Fruit fly (Drosophila melanogaster) whole organism, embryonic: ENCODE results near the gene CG6168.

Experiments
- Atf6 ChIP-seq: fragments of 200-800 bp; sonication (Bioruptor generic); IDR thresholded peaks from 2 replicates; pipeline ENCODE4 v1.3.6; 2022; ENCODE audit warnings: missing biosample characterization, missing genetic modification characterization
- Awh ChIP-seq: fragments of 200-800 bp; sonication (Bioruptor generic); IDR thresholded peaks from 2 replicates; pipeline ENCODE4, ENCODE4 v1.3.6; 2022; ENCODE audit warnings: missing biosample characterization, missing genetic modification characterization
- BEAF-32 ChIP-seq: fragments of 200-800 bp; sonication (Bioruptor generic); optimal IDR thresholded peaks from 3 replicates; lab custom pipeline; 2017; ENCODE audit warnings: missing biosample characterization, missing genetic modification characterization, mild to moderate bottlenecking, moderate library complexity, missing genetic modification reagents
- CG10209 ChIP-seq: fragments of 200-800 bp; sonication (Bioruptor generic); optimal IDR thresholded peaks from 3 replicates; lab custom pipeline; 2017; ENCODE audit warnings: missing biosample characterization, mild to moderate bottlenecking, missing genetic modification characterization, missing genetic modification reagents
- CG11247 ChIP-seq: fragments of 200-800 bp; sonication (Bioruptor generic); IDR thresholded peaks from 2 replicates; pipeline ENCODE4 v1.3.6; 2022; ENCODE audit warnings: missing biosample characterization, missing genetic modification characterization
- CG12155 ChIP-seq: fragments of 200-800 bp; sonication (Bioruptor generic); optimal IDR thresholded peaks from 3 replicates; lab custom pipeline; 2016; ENCODE audit warnings: missing biosample characterization, missing genetic modification characterization
- CG12391 ChIP-seq: fragments of 200-800 bp; sonication (Bioruptor generic); optimal IDR thresholded peaks from 3 replicates; lab custom pipeline; 2018; ENCODE audit warnings: missing biosample characterization, mild to moderate bottlenecking, missing genetic modification characterization, moderate library complexity
- CG12769 ChIP-seq: fragments of 200-800 bp; sonication (Bioruptor generic); optimal IDR thresholded peaks from 2 replicates; lab custom pipeline; 2019; ENCODE audit warnings: missing biosample characterization, mild to moderate bottlenecking, missing genetic modification characterization, moderate library complexity
- CG13775 ChIP-seq: fragments of 200-800 bp; sonication (Bioruptor generic); optimal IDR thresholded peaks from 3 replicates; lab custom pipeline; 2017; ENCODE audit warnings: missing biosample characterization, mild to moderate bottlenecking, missing genetic modification characterization
- CG14014 ChIP-seq: fragments of 200-800 bp; sonication (Bioruptor generic); IDR thresholded peaks from 2 replicates; pipeline ENCODE4 v1.3.6; 2022; ENCODE audit warnings: missing biosample characterization, missing genetic modification characterization
- CG15514 ChIP-seq: fragments of 200-800 bp; sonication (Bioruptor generic); optimal IDR thresholded peaks from 3 replicates; lab custom pipeline; 2017; ENCODE audit warnings: missing biosample characterization, missing genetic modification characterization, mild to moderate bottlenecking, moderate library complexity, missing genetic modification reagents
- CG15601 ChIP-seq: fragments of 200-800 bp; sonication (Bioruptor generic); optimal IDR thresholded peaks from 3 replicates; lab custom pipeline; 2019; ENCODE audit warnings: missing biosample characterization, mild to moderate bottlenecking, missing genetic modification characterization, moderate library complexity
- CG15696 ChIP-seq: fragments of 200-800 bp; sonication (Bioruptor generic); optimal IDR thresholded peaks from 2 replicates; lab custom pipeline; 2019; ENCODE audit warnings: missing biosample characterization, mild to moderate bottlenecking, missing genetic modification characterization, moderate library complexity
- CG17385 ChIP-seq: fragments of 200-800 bp; sonication (Bioruptor generic); optimal IDR thresholded peaks from 3 replicates; lab custom pipeline; 2018; ENCODE audit warnings: missing biosample characterization, mild to moderate bottlenecking, missing genetic modification characterization
- CG2116 ChIP-seq: fragments of 200-800 bp; sonication (Bioruptor generic); optimal IDR thresholded peaks from 3 replicates; lab custom pipeline; 2018; ENCODE audit warnings: missing biosample characterization, mild to moderate bottlenecking, missing genetic modification characterization
- CG2678 ChIP-seq: fragments of 200-800 bp; sonication (Bioruptor generic); optimal IDR thresholded peaks from 3 replicates; lab custom pipeline; 2019; ENCODE audit warnings: missing biosample characterization, mild to moderate bottlenecking, missing genetic modification characterization, moderate library complexity
- CG31388 ChIP-seq: fragments of 200-800 bp; sonication (Bioruptor generic); optimal IDR thresholded peaks from 2 replicates; lab custom pipeline; 2016; ENCODE audit warnings: missing biosample characterization, missing genetic modification characterization
- CG34224 ChIP-seq: fragments of 200-800 bp; sonication (Bioruptor generic); IDR thresholded peaks from 3 replicates; pipeline ENCODE4 v1.3.6; 2022; ENCODE audit warnings: missing biosample characterization, missing genetic modification characterization; ENCODE audit not compliant: partially characterized antibody
- CG4617 ChIP-seq: fragments of 200-800 bp; sonication (Bioruptor generic); optimal IDR thresholded peaks from 3 replicates; lab custom pipeline; 2016; ENCODE audit warnings: missing biosample characterization, missing genetic modification characterization, borderline replicate concordance
- CG6175 ChIP-seq: fragments of 200-800 bp; sonication (Bioruptor generic); IDR thresholded peaks from 3 replicates; pipeline ENCODE4 v1.3.6; 2022; ENCODE audit warnings: missing biosample characterization, missing genetic modification characterization
- CG7372 ChIP-seq: fragments of 200-800 bp; sonication (Bioruptor generic); IDR thresholded peaks from 2 replicates; pipeline ENCODE4 v1.3.6; 2022; ENCODE audit warnings: missing biosample characterization, missing genetic modification characterization
- CG7556 ChIP-seq: fragments of 200-800 bp; sonication (Bioruptor generic); optimal IDR thresholded peaks from 2 replicates; lab custom pipeline; 2017; ENCODE audit warnings: missing biosample characterization, mild to moderate bottlenecking, missing genetic modification characterization
- CG7963 ChIP-seq: fragments of 200-800 bp; sonication (Bioruptor generic); IDR thresholded peaks from 3 replicates; pipeline ENCODE4 v1.3.6; 2022; ENCODE audit warnings: missing biosample characterization, missing genetic modification characterization; ENCODE audit not compliant: partially characterized antibody
- CG7987 ChIP-seq: fragments of 200-800 bp; sonication (Bioruptor generic); optimal IDR thresholded peaks from 2 replicates; lab custom pipeline; 2018; ENCODE audit warnings: missing biosample characterization, mild to moderate bottlenecking, missing genetic modification characterization, moderate library complexity
- CG8089 ChIP-seq: fragments of 200-800 bp; sonication (Bioruptor generic); optimal IDR thresholded peaks from 3 replicates; lab custom pipeline; 2016; ENCODE audit warnings: missing biosample characterization, missing genetic modification characterization
- CrebB ChIP-seq: fragments of 200-800 bp; sonication (Bioruptor generic); optimal IDR thresholded peaks from 3 replicates; lab custom pipeline; 2018; ENCODE audit warnings: missing biosample characterization, mild to moderate bottlenecking, missing genetic modification characterization
- Doc3 ChIP-seq: fragments of 200-800 bp; sonication (Bioruptor generic); IDR thresholded peaks from 3 replicates; pipeline ENCODE4 v1.3.6; 2022; ENCODE audit warnings: missing biosample characterization, missing genetic modification characterization; ENCODE audit not compliant: partially characterized antibody
- HLHmδ ChIP-seq: fragments of 200-800 bp; sonication (Bioruptor generic); optimal IDR thresholded peaks from 2 replicates; lab custom pipeline; 2018; ENCODE audit warnings: missing biosample characterization, mild to moderate bottlenecking, missing genetic modification characterization, moderate library complexity
- Mes4 ChIP-seq: fragments of 200-800 bp; sonication (Bioruptor generic); optimal IDR thresholded peaks from 2 replicates; lab custom pipeline; 2016; ENCODE audit warnings: missing biosample characterization, missing genetic modification characterization
- Nf-YC ChIP-seq: fragments of 200-800 bp; optimal IDR thresholded peaks from 3 replicates; lab custom pipeline; 2019; ENCODE audit warnings: missing biosample characterization, mild to moderate bottlenecking, missing genetic modification characterization, moderate library complexity
- amos ChIP-seq: fragments of 200-800 bp; sonication (Bioruptor generic); IDR thresholded peaks from 2 replicates; pipeline ENCODE4 v1.3.6; 2022; ENCODE audit warnings: missing biosample characterization, missing genetic modification characterization; ENCODE audit not compliant: partially characterized antibody
- chinmo ChIP-seq: fragments of 200-800 bp; sonication (Bioruptor generic); IDR thresholded peaks from 4 replicates; pipeline ENCODE4 v1.3.6; 2022; ENCODE audit warnings: missing biosample characterization, missing genetic modification characterization; ENCODE audit not compliant: partially characterized antibody
- ci ChIP-seq: fragments of 200-800 bp; sonication (Bioruptor generic); IDR thresholded peaks from 3 replicates; pipeline ENCODE4 v1.3.6; 2022; ENCODE audit warnings: missing biosample characterization, missing genetic modification characterization
- croc ChIP-seq: fragments of 200-800 bp; sonication (Bioruptor generic); conservative IDR thresholded peaks from 3 replicates; pipeline ENCODE4 v1.3.6; 2022; ENCODE audit warnings: missing biosample characterization, missing genetic modification characterization
- crol ChIP-seq: fragments of 200-800 bp; sonication (Bioruptor generic); IDR thresholded peaks from 2 replicates; pipeline ENCODE4 v1.3.6; 2022; ENCODE audit warnings: missing biosample characterization, missing genetic modification characterization
- dm ChIP-seq: fragments of 200-800 bp; sonication (Bioruptor generic); optimal IDR thresholded peaks from 3 replicates; lab custom pipeline; 2016; ENCODE audit warnings: missing biosample characterization, missing genetic modification characterization
- emc ChIP-seq: fragments of 200-800 bp; sonication (Bioruptor generic); optimal IDR thresholded peaks from 2 replicates; lab custom pipeline; 2016; ENCODE audit warnings: missing biosample characterization, missing genetic modification characterization
- grau ChIP-seq: fragments of 200-800 bp; optimal IDR thresholded peaks from 3 replicates; lab custom pipeline; 2019; ENCODE audit warnings: missing biosample characterization, mild to moderate bottlenecking, missing genetic modification characterization, moderate library complexity
- knrl ChIP-seq: fragments of 200-800 bp; sonication (Bioruptor generic); IDR thresholded peaks from 3 replicates; pipeline ENCODE4 v1.3.6; 2022; ENCODE audit warnings: missing biosample characterization, missing genetic modification characterization; ENCODE audit not compliant: partially characterized antibody
- lov ChIP-seq, 2 experiments: fragments of 200-800 bp in 1 of 2; fragments of >200 bp in 1 of 2; sonication (Bioruptor generic) in 1 of 2; IDR thresholded peaks in 1 of 2; optimal IDR thresholded peaks in 1 of 2; 2 replicates in 1 of 2; 3 replicates in 1 of 2; pipeline versions ENCODE4 v1.3.6 to Lab custom; 2017 to 2022; ENCODE audit warnings: missing biosample characterization in 1 of 2, missing genetic modification characterization in 1 of 2
- nerfin-1 ChIP-seq: fragments of 200-800 bp; sonication (Bioruptor generic); optimal IDR thresholded peaks from 3 replicates; lab custom pipeline; 2019; ENCODE audit warnings: missing biosample characterization, mild to moderate bottlenecking, missing genetic modification characterization, moderate library complexity
- p53 ChIP-seq: fragments of 200-800 bp; sonication (Bioruptor generic); optimal IDR thresholded peaks from 2 replicates; lab custom pipeline; 2016; ENCODE audit warnings: missing biosample characterization, missing genetic modification characterization
- ro ChIP-seq: fragments of 200-800 bp; sonication (Bioruptor generic); IDR thresholded peaks from 2 replicates; pipeline ENCODE4 v1.3.6; 2022; ENCODE audit warnings: missing biosample characterization, missing genetic modification characterization
- salm ChIP-seq: fragments of 200-800 bp; sonication (Bioruptor generic); optimal IDR thresholded peaks from 2 replicates; lab custom pipeline; 2018; ENCODE audit warnings: missing biosample characterization, mild to moderate bottlenecking, missing genetic modification characterization
- z ChIP-seq: fragments of 200-800 bp; sonication (Bioruptor generic); IDR thresholded peaks from 3 replicates; pipeline ENCODE4 v1.3.6; 2022; ENCODE audit warnings: missing biosample characterization, missing genetic modification characterization
- zen ChIP-seq: fragments of 200-800 bp; sonication (Bioruptor generic); optimal IDR thresholded peaks from 3 replicates; lab custom pipeline; 2018; ENCODE audit warnings: missing biosample characterization, mild to moderate bottlenecking, missing genetic modification characterization, moderate library complexity
- zen2 ChIP-seq: fragments of 200-800 bp; sonication (Bioruptor generic); IDR thresholded peaks from 3 replicates; pipeline ENCODE4 v1.3.6; 2022; ENCODE audit warnings: missing biosample characterization, missing genetic modification characterization; ENCODE audit not compliant: partially characterized antibody

The CG6168 gene

DNA sequence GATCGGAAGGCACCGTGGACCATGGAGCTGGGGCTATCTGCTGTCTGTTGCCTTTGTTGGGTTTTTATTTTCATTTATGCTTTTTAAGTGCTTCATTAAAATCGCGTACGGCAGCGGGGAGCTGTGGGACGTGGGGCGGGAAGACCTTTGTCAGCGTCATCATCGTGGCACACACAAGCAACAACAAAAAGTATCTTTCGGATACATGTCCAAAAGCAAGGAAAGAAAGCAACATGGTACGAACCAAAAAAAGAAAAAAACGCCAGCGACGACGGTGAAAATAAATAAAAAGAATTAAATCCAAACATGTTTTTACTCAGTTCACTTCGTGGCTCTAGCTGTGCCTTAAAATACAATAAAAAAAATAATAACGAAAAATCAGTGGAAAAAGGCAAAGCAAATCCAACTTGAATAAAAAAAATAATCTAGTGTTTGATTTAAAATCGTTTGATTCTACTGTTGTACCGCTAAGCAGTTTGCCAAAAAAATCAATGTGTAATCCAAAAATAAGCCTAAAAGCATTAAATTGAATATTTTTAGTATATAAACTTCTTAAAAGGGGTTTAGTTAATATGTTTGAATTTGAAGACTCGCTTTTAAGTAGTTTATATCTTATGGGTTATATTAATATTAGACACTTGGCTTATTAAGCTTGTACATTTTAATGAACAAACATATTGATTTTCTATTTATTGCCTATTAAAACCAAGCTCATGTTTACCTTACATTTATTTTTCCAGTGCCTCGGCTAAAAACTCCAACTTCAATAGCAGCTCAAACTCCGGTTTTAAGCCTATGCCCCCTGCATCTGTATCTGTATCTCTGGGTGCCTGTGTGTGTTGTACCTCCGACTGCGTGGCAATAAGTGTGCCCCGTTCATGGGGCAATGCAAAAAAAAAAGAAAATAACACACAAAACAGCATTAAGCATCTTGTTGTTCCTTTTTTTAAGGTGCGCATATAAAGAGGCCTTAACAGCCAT is 47.1 kb upstream of the CG6168 start (continued):
- no peak for TF ChIP-seq CG17385
- TF ChIP-seq CG2678 (tag; lab: Kevin White, UChicago), result no peak
- TF ChIP-seq CG7556, result peak; percentile 23
- TF ChIP-seq chinmo (GFP tag; lab: Robert Waterston, UW), result 0 out of 4 replicates have a peak, but pooled peaks have one; percentile 42
- TF ChIP-seq lov (optimal IDR thresholded peaks at IDR 0.05; lab: Kevin White, UChicago), result no peak
- peak; percentile 45; the same call in 1 of the 3 replicates for TF ChIP-seq lov (GFP tag; IDR thresholded peaks at IDR 0.05; lab: Robert Waterston, UW)
- TF ChIP-seq CG10209 (GFP tag; lab: Kevin White, UChicago), result no peak
- TF ChIP-seq CG12155 (GFP tag; lab: Kevin White, UChicago), result no peak
- TF ChIP-seq nerfin-1, result no peak
- TF ChIP-seq CG15601, result peak; percentile 12
- TF ChIP-seq ci (GFP tag; lab: Robert Waterston, UW), result peak; percentile 67; the same call in 2 of the 3 replicates
- TF ChIP-seq CG31388 (GFP tag; lab: Kevin White, UChicago), result no peak
- TF ChIP-seq CG12391, result no peak
- TF ChIP-seq grau (tag; lab: Kevin White, UChicago), result no peak
- TF ChIP-seq CG7372 (GFP tag; lab: Robert Waterston, UW), result no peak
- TF ChIP-seq ro (GFP tag; lab: Robert Waterston, UW), result no peak
- no peak for TF ChIP-seq p53 (GFP tag; lab: Kevin White, UChicago)
- TF ChIP-seq Nf-YC, result no peak
- TF ChIP-seq BEAF-32 (GFP tag; lab: Kevin White, UChicago), result no peak
- no peak for TF ChIP-seq knrl (GFP tag; lab: Robert Waterston, UW)
- peak; percentile 80 for TF ChIP-seq Awh (GFP tag; lab: Robert Waterston, UW)
- TF ChIP-seq Mes4 (GFP tag; lab: Kevin White, UChicago), result no peak
- TF ChIP-seq CG7987 (GFP tag; lab: Kevin White, UChicago), result no peak
- TF ChIP-seq HLHmδ (GFP tag; lab: Kevin White, UChicago), result no peak
- no peak for TF ChIP-seq CG2116 (GFP tag; lab: Kevin White, UChicago)
- peak; percentile 70 for TF ChIP-seq crol
- TF ChIP-seq CG7963, result no peak
- no peak for TF ChIP-seq CG13775
- TF ChIP-seq CG15696, result no peak
- no peak for TF ChIP-seq z (GFP tag; lab: Robert Waterston, UW)
- no peak for TF ChIP-seq CG4617 (GFP tag; lab: Kevin White, UChicago)
- TF ChIP-seq CG6175, result 0 out of 3 replicates have a peak, but pooled peaks have one; percentile 12
- TF ChIP-seq croc (GFP tag; lab: Robert Waterston, UW), result no peak
- no peak for TF ChIP-seq amos (GFP tag; lab: Robert Waterston, UW)
- TF ChIP-seq emc (GFP tag; lab: Kevin White, UChicago), result no peak
- TF ChIP-seq salm (tag; lab: Kevin White, UChicago), result no peak
- TF ChIP-seq CG11247, result no peak
- TF ChIP-seq CG8089, result no peak
- no peak for TF ChIP-seq CG15514 (GFP tag; lab: Kevin White, UChicago)
- no peak for TF ChIP-seq dm
- no peak for TF ChIP-seq CG14014 (GFP tag; lab: Robert Waterston, UW)
- TF ChIP-seq CG34224, result no peak
- TF ChIP-seq CrebB, result no peak
- TF ChIP-seq zen (tag; lab: Kevin White, UChicago), result no peak
- TF ChIP-seq CG12769, result no peak
- no peak for TF ChIP-seq Doc3 (GFP tag; lab: Robert Waterston, UW)
- no peak for TF ChIP-seq zen2
- TF ChIP-seq Atf6 (GFP tag; lab: Robert Waterston, UW), result 0 out of 2 replicates have a peak, but pooled peaks have one; percentile 21
